Fruit fly (Drosophila melanogaster) whole organism, wandering third instar larva: Measurements from ENCODE around the gene Decay.

Source experiments
- CrebA ChIP-seq: fragments of 200-800 bp; sonication (Bioruptor generic); optimal IDR thresholded peaks from 2 replicates; lab custom pipeline; 2016; ENCODE audit warnings: missing biosample characterization, mild to moderate bottlenecking, missing genetic modification characterization, borderline replicate concordance
- Sp1 ChIP-seq: fragments of 200-800 bp; sonication (Bioruptor generic); optimal IDR thresholded peaks from 3 replicates; lab custom pipeline; 2019; ENCODE audit warnings: missing biosample characterization, mild to moderate bottlenecking, missing genetic modification characterization, moderate library complexity
- dmrt93B ChIP-seq: fragments of 200-800 bp; sonication (Bioruptor generic); optimal IDR thresholded peaks from 2 replicates; lab custom pipeline; 2018; ENCODE audit warnings: missing biosample characterization, mild to moderate bottlenecking, missing genetic modification characterization
- lola ChIP-seq: fragments of >200 bp; optimal IDR thresholded peaks from 2 replicates; lab custom pipeline; 2017; ENCODE audit warnings: missing biosample characterization, missing genetic modification characterization
- pan ChIP-seq: fragments of >200 bp; optimal IDR thresholded peaks from 2 replicates; lab custom pipeline; 2017

DNA sequence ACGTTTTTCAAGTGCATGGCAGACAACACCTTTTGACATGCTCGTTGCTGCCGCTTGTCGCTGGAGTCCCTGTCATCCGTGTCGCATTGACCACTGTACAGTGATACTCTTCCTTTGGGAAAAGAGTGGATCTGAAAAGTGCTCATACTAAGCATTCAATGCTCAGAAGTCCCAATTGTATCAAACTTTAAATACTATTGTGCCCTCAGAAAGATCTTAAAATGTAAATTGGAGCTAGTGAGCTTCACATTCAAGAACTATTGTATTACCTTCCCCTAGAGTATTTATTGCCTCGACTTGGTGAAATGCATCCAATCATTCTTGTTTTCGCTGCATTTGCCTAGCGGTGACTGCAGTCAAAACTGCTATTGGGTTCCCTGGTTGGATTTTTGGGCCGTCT lies 22.5 kb upstream of the Decay start:
- no peak for TF ChIP-seq lola (GFP tag; lab: Kevin White, UChicago)
- TF ChIP-seq dmrt93B (GFP tag; lab: Kevin White, UChicago), result no peak
- TF ChIP-seq CrebA, result no peak
- TF ChIP-seq Sp1 (GFP tag; lab: Kevin White, UChicago), result no peak
- TF ChIP-seq pan (lab: Kevin White, UChicago), result no peak
